Worm (Caenorhabditis elegans) whole organism, L3 larva: ENCODE results near the gene K07F5.7.

Experiments
- ceh-9 ChIP-seq: sonication (generic microtip); optimal IDR thresholded peaks from 2 replicates; lab custom pipeline; 2018; ENCODE audit warnings: missing biosample characterization, missing genetic modification characterization
- elt-2 ChIP-seq: sonication (generic microtip); optimal IDR thresholded peaks from 2 replicates; lab custom pipeline; 2016; ENCODE audit warnings: missing genetic modification reagents, mild to moderate bottlenecking, missing genetic modification characterization, missing compliant biosample characterization
- elt-3 ChIP-seq, 3 experiments: fragments of 150-350 bp in 1 of 3; sonication (generic microtip) in 2 of 3; optimal IDR thresholded peaks; 2 replicates in 2 of 3; 4 replicates in 1 of 3; lab custom pipeline; 2014 to 2017; ENCODE audit warnings: missing biosample characterization in 3 of 3, missing genetic modification characterization in 3 of 3
- eor-1 ChIP-seq, 2 experiments: fragments of 150-350 bp; optimal IDR thresholded peaks; 2 replicates each; lab custom pipeline; 2014 to 2018; ENCODE audit warnings: missing biosample characterization in 2 of 2, missing genetic modification characterization in 2 of 2
- hmg-11 ChIP-seq: sonication (generic microtip); optimal IDR thresholded peaks from 2 replicates; lab custom pipeline; 2016; ENCODE audit warnings: missing genetic modification characterization, missing compliant biosample characterization
- lin-15B ChIP-seq: fragments of 150-350 bp; optimal IDR thresholded peaks from 2 replicates; lab custom pipeline; 2014; ENCODE audit warnings: missing biosample characterization, missing genetic modification characterization
- lsy-12 ChIP-seq: sonication (generic microtip); optimal IDR thresholded peaks from 2 replicates; lab custom pipeline; 2016; ENCODE audit warnings: mild to moderate bottlenecking, missing genetic modification characterization, missing compliant biosample characterization
- nhr-12 ChIP-seq: fragments of 150-350 bp; optimal IDR thresholded peaks from 2 replicates; lab custom pipeline; 2014; ENCODE audit warnings: missing biosample characterization, missing genetic modification characterization
- nhr-237 ChIP-seq: fragments of 150-350 bp; optimal IDR thresholded peaks from 2 replicates; lab custom pipeline; 2014; ENCODE audit warnings: missing biosample characterization, missing genetic modification characterization
- nhr-76 ChIP-seq: fragments of 150-350 bp; sonication (generic microtip); optimal IDR thresholded peaks from 5 replicates; lab custom pipeline; 2014; ENCODE audit warnings: missing biosample characterization, missing genetic modification characterization
- tbx-2 ChIP-seq: sonication (generic microtip); optimal IDR thresholded peaks from 2 replicates; lab custom pipeline; 2016; ENCODE audit warnings: mild to moderate bottlenecking, missing genetic modification characterization, missing compliant biosample characterization
- unc-39 ChIP-seq: sonication (generic microtip); optimal IDR thresholded peaks from 4 replicates; lab custom pipeline; 2017; ENCODE audit warnings: missing biosample characterization, missing genetic modification characterization
- unc-62 ChIP-seq: fragments of 150-350 bp; sonication (generic microtip); optimal IDR thresholded peaks from 4 replicates; lab custom pipeline; 2014; ENCODE audit warnings: missing biosample characterization, missing genetic modification reagents, missing genetic modification characterization
- ztf-11 ChIP-seq: fragments of 150-350 bp; optimal IDR thresholded peaks from 2 replicates; lab custom pipeline; 2014; ENCODE audit warnings: missing biosample characterization, missing genetic modification characterization

- TF ChIP-seq elt-2 (no peak), elt-3 (tag; optimal IDR thresholded peaks at IDR 0.05; lab: Kevin White, UChicago) (no peak), lin-15B (tag; lab: Kevin White, UChicago) (no peak), nhr-12 (tag; lab: Kevin White, UChicago) (no peak), unc-39 (no peak), lsy-12 (tag; lab: Kevin White, UChicago) (no peak), ceh-9 (tag; lab: Kevin White, UChicago) (no peak), nhr-76 (tag; lab: Kevin White, UChicago) (no peak), hmg-11 (no peak), eor-1 (tag; optimal IDR thresholded peaks at IDR 0.05; lab: Kevin White, UChicago) (no peak), nhr-237 (tag; lab: Kevin White, UChicago) (no peak), tbx-2 (no peak), unc-62 (GFP tag; lab: Kevin White, UChicago) (no peak), ztf-11 (tag; lab: Kevin White, UChicago) (no peak)
Measured at ce11 chrIV:9863817-9864216, 15.8 kb upstream of the K07F5.7 start, which contains the start of gene K07F5.16.
